Fruit fly (Drosophila melanogaster): ENCODE data around the gene CG33303.

Gene CG33303

dm6 chr2L:10375464-10376236 lies at the start of gene CG33303, which contains the start of gene dpr19 (continued):
- TF ChIP-seq lov (optimal IDR thresholded peaks at IDR 0.05) (no peak), lov (GFP tag; IDR thresholded peaks at IDR 0.05) (no peak), gsb-n (tag; optimal IDR thresholded peaks at IDR 0.05) (peak; percentile 82), CG6689 (GFP tag; IDR thresholded peaks at IDR 0.05) (peak; percentile 68), CG7987 (GFP tag; optimal IDR thresholded peaks at IDR 0.05) (peak; percentile 13), crol (GFP tag; IDR thresholded peaks at IDR 0.05) (no peak), slou (GFP tag; optimal IDR thresholded peaks at IDR 0.05) (peak; percentile 20), bbx (GFP tag; IDR thresholded peaks at IDR 0.05; ENCODE audit: partially characterized antibody) (0 out of 2 replicates have a peak, but pooled peaks have one; percentile 19), HLH54F (GFP tag; optimal IDR thresholded peaks at IDR 0.05) (no peak), CoRest (tag; optimal IDR thresholded peaks at IDR 0.05) (peak; percentile 83), CG13296 (GFP tag; optimal IDR thresholded peaks at IDR 0.05) (peak; percentile 87), kni (GFP tag; optimal IDR thresholded peaks at IDR 0.05) (no peak), CG13424 (tag; optimal IDR thresholded peaks at IDR 0.05) (peak; percentile 89), peb (GFP tag; IDR thresholded peaks at IDR 0.05) (no peak), CG1832 (GFP tag; optimal IDR thresholded peaks at IDR 0.05) (no peak), Tbp (GFP tag; optimal IDR thresholded peaks at IDR 0.05) (no peak), zfh2 (GFP tag; optimal IDR thresholded peaks at IDR 0.05) (no peak), Spps (tag; optimal IDR thresholded peaks at IDR 0.05) (peak; percentile 67), CG8924 (tag; optimal IDR thresholded peaks at IDR 0.05) (peak; percentile 90), CG4328 (GFP tag; optimal IDR thresholded peaks at IDR 0.05) (peak; percentile 74), Sry-δ (GFP tag; optimal IDR thresholded peaks at IDR 0.05) (no peak), CG10209 (GFP tag; optimal IDR thresholded peaks at IDR 0.05) (peak; percentile 66), gt (GFP tag; IDR thresholded peaks at IDR 0.05) (no peak), CG2120 (GFP tag; optimal IDR thresholded peaks at IDR 0.05) (peak; percentile 27), grau (tag; optimal IDR thresholded peaks at IDR 0.05) (peak; percentile 85), gcm (GFP tag; optimal IDR thresholded peaks at IDR 0.05) (peak; percentile 83), Nf-YA (GFP tag; IDR thresholded peaks at IDR 0.05) (no peak), Camta (GFP tag; optimal IDR thresholded peaks at IDR 0.05) (no peak), zf30C (GFP tag; optimal IDR thresholded peaks at IDR 0.05) (no peak), CG5245 (GFP tag; optimal IDR thresholded peaks at IDR 0.05) (no peak), Bdp1 (GFP tag; optimal IDR thresholded peaks at IDR 0.05) (no peak), Drgx (GFP tag; IDR thresholded peaks at IDR 0.05) (peak; percentile 41; the same call in 1 of the 2 replicates), Dbx (GFP tag; IDR thresholded peaks at IDR 0.05) (peak; percentile 65; the same call in 2 of the 3 replicates), CG15696 (tag; optimal IDR thresholded peaks at IDR 0.05) (peak; percentile 79), Hsf (GFP tag; optimal IDR thresholded peaks at IDR 0.05) (no peak), CG18011 (GFP tag; optimal IDR thresholded peaks at IDR 0.05) (no peak), repo (GFP tag; optimal IDR thresholded peaks at IDR 0.05) (no peak), CG32772 (GFP tag; IDR thresholded peaks at IDR 0.05) (peak; percentile 47), CG15073 (GFP tag; optimal IDR thresholded peaks at IDR 0.05) (no peak), CG7745 (tag; optimal IDR thresholded peaks at IDR 0.05) (peak; percentile 3), pros (GFP tag; optimal IDR thresholded peaks at IDR 0.05) (peak; percentile 26), Rfx (GFP tag; IDR thresholded peaks at IDR 0.05) (peak; percentile 72), CG6175 (GFP tag; IDR thresholded peaks at IDR 0.05) (no peak), B-H1 (GFP tag; IDR thresholded peaks at IDR 0.05) (peak; percentile 27; the same call in 1 of the 3 replicates), CG11560 (tag; IDR thresholded peaks at IDR 0.05) (no peak), lbe (GFP tag; optimal IDR thresholded peaks at IDR 0.05) (peak; percentile 39), CG1233 (GFP tag; optimal IDR thresholded peaks at IDR 0.05) (peak; percentile 67), Ada2b (GFP tag; IDR thresholded peaks at IDR 0.05) (peak; percentile 42), CG12155 (GFP tag; optimal IDR thresholded peaks at IDR 0.05) (peak; percentile 50), E2f1 (GFP tag; IDR thresholded peaks at IDR 0.05) (peak; percentile 60)

All from whole organism, embryonic.